Worm (Caenorhabditis elegans) whole organism, late embryonic: ENCODE data around the gene F10C2.7.
A peak's percentile ranks its signal among the peaks of the same experiment; 100 is the strongest.

Experiments used
- F13H6.1 ChIP-seq: sonication (generic microtip); optimal IDR thresholded peaks from 2 replicates; lab custom pipeline; 2016; ENCODE audit warnings: missing genetic modification characterization, missing compliant biosample characterization
- ama-1 ChIP-seq: fragments of 150-350 bp; optimal IDR thresholded peaks from 2 replicates; lab custom pipeline; 2014
- ceh-18 ChIP-seq: sonication (generic microtip); optimal IDR thresholded peaks from 2 replicates; lab custom pipeline; 2016; ENCODE audit warnings: missing genetic modification characterization, missing compliant biosample characterization
- ceh-2 ChIP-seq: sonication (generic microtip); optimal IDR thresholded peaks from 2 replicates; lab custom pipeline; 2016; ENCODE audit warnings: missing genotype, missing genetic modification characterization, missing compliant biosample characterization
- ceh-9 ChIP-seq: sonication (generic microtip); optimal IDR thresholded peaks from 2 replicates; lab custom pipeline; 2016; ENCODE audit warnings: mild to moderate bottlenecking, missing genetic modification characterization, inconsistent platforms, missing compliant biosample characterization
- che-1 ChIP-seq: sonication (generic microtip); optimal IDR thresholded peaks from 2 replicates; lab custom pipeline; 2016; ENCODE audit warnings: mild to moderate bottlenecking, missing genetic modification characterization, missing compliant biosample characterization
- dmd-4 ChIP-seq: sonication (generic microtip); optimal IDR thresholded peaks from 2 replicates; lab custom pipeline; 2016; ENCODE audit warnings: borderline replicate concordance, missing genetic modification characterization, missing compliant biosample characterization
- fax-1 ChIP-seq: sonication (generic microtip); optimal IDR thresholded peaks from 2 replicates; lab custom pipeline; 2016; ENCODE audit warnings: missing genotype, missing genetic modification characterization, missing compliant biosample characterization
- lim-6 ChIP-seq: sonication (generic microtip); optimal IDR thresholded peaks from 2 replicates; lab custom pipeline; 2016; ENCODE audit warnings: missing genetic modification characterization, missing compliant biosample characterization
- pat-9 ChIP-seq: fragments of 200-800 bp; sonication (Bioruptor generic); optimal IDR thresholded peaks from 2 replicates; lab custom pipeline; 2018; ENCODE audit warnings: mild to moderate bottlenecking, missing genetic modification characterization, moderate library complexity, missing compliant biosample characterization
- pha-4 ChIP-seq: fragments of 150-350 bp; optimal IDR thresholded peaks from 2 replicates; lab custom pipeline; 2018; ENCODE audit warnings: missing biosample characterization, missing genetic modification reagents, missing genetic modification characterization
- pqm-1 ChIP-seq: sonication (generic microtip); optimal IDR thresholded peaks from 2 replicates; lab custom pipeline; 2016; ENCODE audit warnings: missing genetic modification characterization, missing compliant biosample characterization

ce11 chrV:12039755-12040154 lies 13.9 kb upstream of the F10C2.7 start:
- TF ChIP-seq lim-6 (tag; lab: Kevin White, UChicago) (no peak), F13H6.1 (tag; lab: Kevin White, UChicago) (no peak), ceh-9 (tag; lab: Kevin White, UChicago) (no peak), che-1 (tag; lab: Kevin White, UChicago) (no peak), dmd-4 (tag; lab: Kevin White, UChicago) (peak; percentile 2), ceh-2 (tag; lab: Kevin White, UChicago) (peak; percentile 12), pha-4 (tag; lab: Kevin White, UChicago) (no peak), fax-1 (tag; lab: Kevin White, UChicago) (no peak), pat-9 (tag; lab: Kevin White, UChicago) (no peak), ama-1 (lab: Kevin White, UChicago) (no peak), pqm-1 (tag; lab: Kevin White, UChicago) (no peak), ceh-18 (tag; lab: Kevin White, UChicago) (no peak)
